Worm (Caenorhabditis elegans): ENCODE measurements around the gene npr-40.

Gene npr-40

ce11 chrX:14918538-14918937 is at the start of gene npr-40:
Gene npr-40, plus strand, starts transcription at chrX:14918838.
- TF ChIP-seq tbx-37 (GFP tag; conservative IDR thresholded peaks at IDR 0.05) (no peak), B0310.2 (tag; optimal IDR thresholded peaks at IDR 0.05) (no peak), scrt-1 (GFP tag; IDR thresholded peaks at IDR 0.05) (no peak), pes-1 (GFP tag; IDR thresholded peaks at IDR 0.05) (no peak), ceh-36 (tag; optimal IDR thresholded peaks at IDR 0.05) (no peak), tra-4 (tag; optimal IDR thresholded peaks at IDR 0.05) (no peak), hmbx-1 (tag; optimal IDR thresholded peaks at IDR 0.05) (no peak), ets-7 (tag; optimal IDR thresholded peaks at IDR 0.05) (no peak)

ce11 chrX:14871780-14872179 is 46.9 kb upstream of the npr-40 start, which contains the start of gene F31F6.2:
Gene F31F6.2, minus strand, starts transcription at chrX:14871880.
- no peak for TF ChIP-seq F13C5.2 (tag; optimal IDR thresholded peaks at IDR 0.05)
- no peak for TF ChIP-seq tbx-37 (GFP tag; conservative IDR thresholded peaks at IDR 0.05)
- TF ChIP-seq sea-1 (GFP tag; conservative IDR thresholded peaks at IDR 0.05) = no peak
- no peak for TF ChIP-seq hnd-1 (tag; optimal IDR thresholded peaks at IDR 0.05)
- no peak for TF ChIP-seq ceh-36 (tag; optimal IDR thresholded peaks at IDR 0.05)
- TF ChIP-seq flt-1 (GFP tag; IDR thresholded peaks at IDR 0.05) = no peak
- TF ChIP-seq aly-1 (tag; optimal IDR thresholded peaks at IDR 0.05) = no peak
- TF ChIP-seq ama-1 (optimal IDR thresholded peaks at IDR 0.05) = no peak
- TF ChIP-seq B0310.2 (tag; optimal IDR thresholded peaks at IDR 0.05) = no peak
- TF ChIP-seq ceh-13 (GFP tag; optimal IDR thresholded peaks at IDR 0.05) = no peak
- TF ChIP-seq scrt-1 (GFP tag; IDR thresholded peaks at IDR 0.05) = no peak
- no peak for TF ChIP-seq tra-4 (tag; optimal IDR thresholded peaks at IDR 0.05)
- no peak for TF ChIP-seq pes-1 (GFP tag; IDR thresholded peaks at IDR 0.05)
- TF ChIP-seq hmbx-1 (tag; optimal IDR thresholded peaks at IDR 0.05) = no peak
- no peak for TF ChIP-seq tbx-11 (GFP tag; IDR thresholded peaks at IDR 0.05)
- no peak for TF ChIP-seq hmg-4 (GFP tag; optimal IDR thresholded peaks at IDR 0.05)

- no peak for TF ChIP-seq ama-1 (optimal IDR thresholded peaks at IDR 0.05)
Measured at ce11 chrX:14872817-14873469, 45.7 kb upstream of the npr-40 start, which contains the start of gene F31F6.3. Gene F31F6.3, minus strand, starts transcription at chrX:14872867.

ce11 chrX:14875668-14876067 is 43.0 kb upstream of the npr-40 start, which contains the start of gene sssh-1:
Gene sssh-1, plus strand, starts transcription at chrX:14875968.
- TF ChIP-seq pes-1 (GFP tag; IDR thresholded peaks at IDR 0.05) (no peak), hnd-1 (tag; optimal IDR thresholded peaks at IDR 0.05) (no peak), ama-1 (optimal IDR thresholded peaks at IDR 0.05) (no peak), ets-7 (tag; optimal IDR thresholded peaks at IDR 0.05) (no peak)

ce11 chrX:14877691-14878090 is 40.9 kb upstream of the npr-40 start:
- no peak for TF ChIP-seq pes-1 (GFP tag; IDR thresholded peaks at IDR 0.05)
- TF ChIP-seq hmbx-1 (tag; optimal IDR thresholded peaks at IDR 0.05) = no peak
- TF ChIP-seq flt-1 (GFP tag; IDR thresholded peaks at IDR 0.05) = no peak
- TF ChIP-seq tbx-37 (GFP tag; conservative IDR thresholded peaks at IDR 0.05) = no peak
- no peak for TF ChIP-seq tra-4 (tag; optimal IDR thresholded peaks at IDR 0.05)
- no peak for TF ChIP-seq F13C5.2 (tag; optimal IDR thresholded peaks at IDR 0.05)
- TF ChIP-seq scrt-1 (GFP tag; IDR thresholded peaks at IDR 0.05) = no peak
- no peak for TF ChIP-seq aly-1 (tag; optimal IDR thresholded peaks at IDR 0.05)
- TF ChIP-seq hmg-4 (GFP tag; optimal IDR thresholded peaks at IDR 0.05) = no peak
- no peak for TF ChIP-seq tbx-11 (GFP tag; IDR thresholded peaks at IDR 0.05)
- no peak for TF ChIP-seq B0310.2 (tag; optimal IDR thresholded peaks at IDR 0.05)
- TF ChIP-seq ceh-13 (GFP tag; optimal IDR thresholded peaks at IDR 0.05) = no peak
- no peak for TF ChIP-seq ets-7 (tag; optimal IDR thresholded peaks at IDR 0.05)
- TF ChIP-seq ama-1 (optimal IDR thresholded peaks at IDR 0.05) = no peak
- TF ChIP-seq hnd-1 (tag; optimal IDR thresholded peaks at IDR 0.05) = no peak
- no peak for TF ChIP-seq ceh-36 (tag; optimal IDR thresholded peaks at IDR 0.05)
- TF ChIP-seq sea-1 (GFP tag; conservative IDR thresholded peaks at IDR 0.05) = no peak

ce11 chrX:14881119-14881518 is 37.5 kb upstream of the npr-40 start, which contains the start of gene flp-8:
Gene flp-8, plus strand, starts transcription at chrX:14881419.
- TF ChIP-seq tbx-37 (GFP tag; conservative IDR thresholded peaks at IDR 0.05) (no peak), ceh-13 (GFP tag; optimal IDR thresholded peaks at IDR 0.05) (no peak), hmbx-1 (tag; optimal IDR thresholded peaks at IDR 0.05) (no peak), F13C5.2 (tag; optimal IDR thresholded peaks at IDR 0.05) (no peak), ets-7 (tag; optimal IDR thresholded peaks at IDR 0.05) (no peak), aly-1 (tag; optimal IDR thresholded peaks at IDR 0.05) (no peak), pes-1 (GFP tag; IDR thresholded peaks at IDR 0.05) (no peak), flt-1 (GFP tag; IDR thresholded peaks at IDR 0.05) (no peak), tbx-11 (GFP tag; IDR thresholded peaks at IDR 0.05) (no peak), hnd-1 (tag; optimal IDR thresholded peaks at IDR 0.05) (no peak), ama-1 (optimal IDR thresholded peaks at IDR 0.05) (no peak), hmg-4 (GFP tag; optimal IDR thresholded peaks at IDR 0.05) (no peak), B0310.2 (tag; optimal IDR thresholded peaks at IDR 0.05) (no peak), sea-1 (GFP tag; conservative IDR thresholded peaks at IDR 0.05) (no peak), ceh-36 (tag; optimal IDR thresholded peaks at IDR 0.05) (no peak), scrt-1 (GFP tag; IDR thresholded peaks at IDR 0.05) (no peak), tra-4 (tag; optimal IDR thresholded peaks at IDR 0.05) (no peak)

- TF ChIP-seq F13C5.2 (tag; optimal IDR thresholded peaks at IDR 0.05) (no peak), sea-1 (GFP tag; conservative IDR thresholded peaks at IDR 0.05) (no peak), tra-4 (tag; optimal IDR thresholded peaks at IDR 0.05) (no peak), hnd-1 (tag; optimal IDR thresholded peaks at IDR 0.05) (no peak), flt-1 (GFP tag; IDR thresholded peaks at IDR 0.05) (no peak), B0310.2 (tag; optimal IDR thresholded peaks at IDR 0.05) (no peak), ceh-13 (GFP tag; optimal IDR thresholded peaks at IDR 0.05) (no peak), tbx-11 (GFP tag; IDR thresholded peaks at IDR 0.05) (no peak), ets-7 (tag; optimal IDR thresholded peaks at IDR 0.05) (no peak), ceh-36 (tag; optimal IDR thresholded peaks at IDR 0.05) (no peak), scrt-1 (GFP tag; IDR thresholded peaks at IDR 0.05) (no peak), tbx-37 (GFP tag; conservative IDR thresholded peaks at IDR 0.05) (no peak)
Measured at ce11 chrX:14885855-14886254, 32.8 kb upstream of the npr-40 start.
